Fruit fly (Drosophila melanogaster) whole organism, prepupa: Measurements from ENCODE around the gene ova.

Experiments
- CG10669 ChIP-seq: fragments of 200-800 bp; sonication (Bioruptor generic); optimal IDR thresholded peaks from 3 replicates; lab custom pipeline; 2018; ENCODE audit warnings: missing biosample characterization, mild to moderate bottlenecking, missing genetic modification characterization, moderate library complexity
- CG11762 ChIP-seq: fragments of 200-800 bp; sonication (Bioruptor generic); optimal IDR thresholded peaks from 3 replicates; lab custom pipeline; 2016; ENCODE audit warnings: missing biosample characterization, missing genetic modification characterization; ENCODE audit not compliant: insufficient read depth
- CG11902 ChIP-seq: fragments of 200-800 bp; sonication (Bioruptor generic); optimal IDR thresholded peaks from 3 replicates; lab custom pipeline; 2016; ENCODE audit warnings: missing biosample characterization, missing genetic modification characterization
- CG1621 ChIP-seq: fragments of 200-800 bp; sonication (Bioruptor generic); optimal IDR thresholded peaks from 3 replicates; lab custom pipeline; 2018; ENCODE audit warnings: missing biosample characterization, mild to moderate bottlenecking, missing genetic modification characterization
- CG3032 ChIP-seq: fragments of 200-800 bp; optimal IDR thresholded peaks from 2 replicates; lab custom pipeline; 2019; ENCODE audit warnings: missing biosample characterization, mild to moderate bottlenecking, missing genetic modification characterization, moderate library complexity
- CG31627 ChIP-seq: fragments of 200-800 bp; sonication (Bioruptor generic); optimal IDR thresholded peaks from 3 replicates; lab custom pipeline; 2016; ENCODE audit warnings: missing biosample characterization, missing genetic modification characterization
- CG32006 ChIP-seq: fragments of 200-800 bp; sonication (Bioruptor generic); optimal IDR thresholded peaks from 3 replicates; lab custom pipeline; 2017; ENCODE audit warnings: missing biosample characterization, mild to moderate bottlenecking, missing genetic modification characterization
- CG6163 ChIP-seq: fragments of 200-800 bp; sonication (Bioruptor generic); IDR thresholded peaks from 3 replicates; pipeline ENCODE4 v1.3.6; 2022; ENCODE audit warnings: missing biosample characterization, missing genetic modification characterization
- CG6276 ChIP-seq: fragments of 200-800 bp; sonication (Bioruptor generic); optimal IDR thresholded peaks from 2 replicates; lab custom pipeline; 2017; ENCODE audit warnings: missing biosample characterization, mild to moderate bottlenecking, missing genetic modification characterization
- CG6854 ChIP-seq: fragments of 200-800 bp; sonication (Bioruptor generic); optimal IDR thresholded peaks from 2 replicates; lab custom pipeline; 2017; ENCODE audit warnings: missing biosample characterization, mild to moderate bottlenecking, missing genetic modification characterization
- CG7368 ChIP-seq: fragments of 200-800 bp; sonication (Bioruptor generic); optimal IDR thresholded peaks from 3 replicates; lab custom pipeline; 2016; ENCODE audit warnings: missing biosample characterization, missing genetic modification characterization
- CG8319 ChIP-seq: fragments of 200-800 bp; sonication (Bioruptor generic); optimal IDR thresholded peaks from 3 replicates; lab custom pipeline; 2016; ENCODE audit warnings: missing biosample characterization, missing genetic modification characterization
- Eip75B ChIP-seq: fragments of 200-800 bp; sonication (Bioruptor generic); optimal IDR thresholded peaks from 3 replicates; lab custom pipeline; 2016; ENCODE audit warnings: missing biosample characterization, missing genetic modification characterization
- Eip78C ChIP-seq: fragments of 200-800 bp; sonication (Bioruptor generic); peaks from one replicate; lab custom pipeline; 2016; ENCODE audit warnings: missing biosample characterization, missing genetic modification characterization
- Ets21C ChIP-seq: fragments of 200-800 bp; sonication (Bioruptor generic); optimal IDR thresholded peaks from 3 replicates; lab custom pipeline; 2016; ENCODE audit warnings: missing biosample characterization, missing genetic modification characterization
- Ets96B ChIP-seq: fragments of 200-800 bp; optimal IDR thresholded peaks from 2 replicates; lab custom pipeline; 2019; ENCODE audit warnings: missing biosample characterization, mild to moderate bottlenecking, missing genetic modification characterization, moderate library complexity
- Gug ChIP-seq: fragments of 200-800 bp; sonication (Bioruptor generic); IDR thresholded peaks from 2 replicates; pipeline ENCODE4 v1.3.6; 2022; ENCODE audit warnings: missing biosample characterization, missing genetic modification characterization
- Hr38 ChIP-seq: sonication (Bioruptor generic); optimal IDR thresholded peaks from 2 replicates; lab custom pipeline; 2016; ENCODE audit warnings: missing biosample characterization, missing genetic modification characterization
- Hr39 ChIP-seq: fragments of 200-800 bp; sonication (Bioruptor generic); optimal IDR thresholded peaks from 2 replicates; lab custom pipeline; 2016; ENCODE audit warnings: missing biosample characterization, missing genetic modification characterization
- OdsH ChIP-seq: fragments of 200-800 bp; sonication (Bioruptor generic); optimal IDR thresholded peaks from 3 replicates; lab custom pipeline; 2016; ENCODE audit warnings: missing biosample characterization, missing genetic modification characterization
- Smox ChIP-seq: fragments of 200-800 bp; sonication (Bioruptor generic); optimal IDR thresholded peaks from 3 replicates; lab custom pipeline; 2016; ENCODE audit warnings: missing biosample characterization, missing genetic modification characterization
- Sox14 ChIP-seq: fragments of 200-800 bp; sonication (Bioruptor generic); optimal IDR thresholded peaks from 3 replicates; lab custom pipeline; 2016; ENCODE audit warnings: missing biosample characterization, missing genetic modification characterization
- Sox15 ChIP-seq: fragments of 200-800 bp; sonication (Bioruptor generic); optimal IDR thresholded peaks from 3 replicates; lab custom pipeline; 2016; ENCODE audit warnings: missing biosample characterization, missing genetic modification characterization
- acj6 ChIP-seq: fragments of 200-800 bp; sonication (Bioruptor generic); optimal IDR thresholded peaks from 3 replicates; lab custom pipeline; 2016; ENCODE audit warnings: missing biosample characterization, missing genetic modification characterization
- esn ChIP-seq: fragments of 200-800 bp; sonication (Bioruptor generic); optimal IDR thresholded peaks from 2 replicates; lab custom pipeline; 2016; ENCODE audit warnings: missing biosample characterization, mild to moderate bottlenecking, missing genetic modification characterization, moderate library complexity
- fd59A ChIP-seq: fragments of 200-800 bp; sonication (Bioruptor generic); optimal IDR thresholded peaks from 2 replicates; lab custom pipeline; 2017; ENCODE audit warnings: missing biosample characterization, mild to moderate bottlenecking, missing genetic modification characterization, missing genetic modification reagents
- fd85E ChIP-seq: fragments of 200-800 bp; sonication (Bioruptor generic); optimal IDR thresholded peaks from 3 replicates; lab custom pipeline; 2016; ENCODE audit warnings: missing biosample characterization, missing genetic modification characterization
- fkh ChIP-seq: fragments of 200-800 bp; sonication (Bioruptor generic); optimal IDR thresholded peaks from 3 replicates; lab custom pipeline; 2017; ENCODE audit warnings: missing biosample characterization, mild to moderate bottlenecking, missing genetic modification characterization, moderate library complexity
- lz ChIP-seq: fragments of 200-800 bp; sonication (Bioruptor generic); optimal IDR thresholded peaks from 3 replicates; lab custom pipeline; 2016; ENCODE audit warnings: missing biosample characterization, missing genetic modification characterization
- spab ChIP-seq: fragments of 200-800 bp; sonication (Bioruptor generic); optimal IDR thresholded peaks from 2 replicates; lab custom pipeline; 2017; ENCODE audit warnings: missing biosample characterization, mild to moderate bottlenecking, missing genetic modification characterization, missing genetic modification reagents
- ss ChIP-seq, 2 experiments: fragments of 200-800 bp; sonication (Bioruptor generic); optimal IDR thresholded peaks; 2 replicates in 1 of 2; 3 replicates in 1 of 2; lab custom pipeline; 2017 to 2018; ENCODE audit warnings: mild to moderate bottlenecking in 2 of 2, missing biosample characterization in 2 of 2, missing genetic modification characterization in 2 of 2, moderate library complexity in 1 of 2
- svp ChIP-seq: fragments of 200-800 bp; sonication (Bioruptor generic); peaks from one replicate; lab custom pipeline; 2016; ENCODE audit warnings: missing biosample characterization, missing genetic modification characterization
- topi ChIP-seq: fragments of 200-800 bp; sonication (Bioruptor generic); optimal IDR thresholded peaks from 3 replicates; lab custom pipeline; 2016; ENCODE audit warnings: missing biosample characterization, missing genetic modification characterization
- vri ChIP-seq: fragments of 200-800 bp; sonication (Bioruptor generic); optimal IDR thresholded peaks from 3 replicates; lab custom pipeline; 2016; ENCODE audit warnings: missing biosample characterization, mild to moderate bottlenecking, missing genetic modification characterization

ova gene

dm6 chr2L:10220501-10221386 lies 10.7 kb downstream of the ova start, which contains the start of the genes Npc1a and Prosalpha6 (continued):
- TF ChIP-seq acj6 (GFP tag; lab: Kevin White, UChicago) (no peak), CG32006 (GFP tag; lab: Kevin White, UChicago) (no peak), CG8319 (GFP tag; lab: Kevin White, UChicago) (no peak), topi (GFP tag; lab: Kevin White, UChicago) (no peak), CG11762 (GFP tag; lab: Kevin White, UChicago) (no peak), CG7368 (GFP tag; lab: Kevin White, UChicago) (no peak), CG6276 (no peak), CG11902 (GFP tag; lab: Kevin White, UChicago) (no peak), CG31627 (GFP tag; lab: Kevin White, UChicago) (peak; percentile 19), Sox15 (GFP tag; lab: Kevin White, UChicago) (no peak), spab (GFP tag; lab: Kevin White, UChicago) (no peak), CG6163 (no peak), Ets21C (GFP tag; lab: Kevin White, UChicago) (no peak), Eip78C (GFP tag; lab: Kevin White, UChicago) (peak; percentile 76), CG10669 (GFP tag; lab: Kevin White, UChicago) (no peak), fd59A (GFP tag; lab: Kevin White, UChicago) (no peak), lz (GFP tag; lab: Kevin White, UChicago) (peak; percentile 21), ss (GFP tag; optimal IDR thresholded peaks at IDR 0.05; lab: Kevin White, UChicago) (no peak), fkh (GFP tag; lab: Kevin White, UChicago) (peak; percentile 15), Smox (GFP tag; lab: Kevin White, UChicago) (no peak), Hr39 (GFP tag; lab: Kevin White, UChicago) (no peak), fd85E (no peak), CG3032 (tag; lab: Kevin White, UChicago) (peak; percentile 18), CG6854 (no peak), OdsH (no peak), Eip75B (GFP tag; lab: Kevin White, UChicago) (no peak)
- TF ChIP-seq, all 60 proteins: peak for 12

DNA sequence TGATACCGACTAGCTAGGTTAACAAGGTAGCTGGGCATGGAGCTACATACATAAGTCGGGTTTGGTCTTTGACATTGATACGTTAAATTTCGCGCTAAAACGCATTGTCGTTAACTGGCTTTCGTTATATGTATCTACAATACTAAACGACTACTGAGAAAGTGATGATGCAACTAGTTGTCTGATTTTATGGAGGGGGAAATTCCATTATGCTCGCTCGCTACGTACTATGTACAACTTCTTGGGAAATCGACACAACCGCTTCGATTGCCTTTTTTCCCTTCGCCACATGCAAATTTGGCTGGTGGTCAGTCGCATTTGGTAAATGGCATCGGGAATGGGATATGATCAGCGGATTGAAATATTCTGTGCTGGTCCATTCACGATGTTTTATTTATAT lies 11.5 kb downstream of the ova start:
- TF ChIP-seq Sox15 (GFP tag; lab: Kevin White, UChicago) (no peak), fkh (GFP tag; lab: Kevin White, UChicago) (peak; percentile 6)

DNA sequence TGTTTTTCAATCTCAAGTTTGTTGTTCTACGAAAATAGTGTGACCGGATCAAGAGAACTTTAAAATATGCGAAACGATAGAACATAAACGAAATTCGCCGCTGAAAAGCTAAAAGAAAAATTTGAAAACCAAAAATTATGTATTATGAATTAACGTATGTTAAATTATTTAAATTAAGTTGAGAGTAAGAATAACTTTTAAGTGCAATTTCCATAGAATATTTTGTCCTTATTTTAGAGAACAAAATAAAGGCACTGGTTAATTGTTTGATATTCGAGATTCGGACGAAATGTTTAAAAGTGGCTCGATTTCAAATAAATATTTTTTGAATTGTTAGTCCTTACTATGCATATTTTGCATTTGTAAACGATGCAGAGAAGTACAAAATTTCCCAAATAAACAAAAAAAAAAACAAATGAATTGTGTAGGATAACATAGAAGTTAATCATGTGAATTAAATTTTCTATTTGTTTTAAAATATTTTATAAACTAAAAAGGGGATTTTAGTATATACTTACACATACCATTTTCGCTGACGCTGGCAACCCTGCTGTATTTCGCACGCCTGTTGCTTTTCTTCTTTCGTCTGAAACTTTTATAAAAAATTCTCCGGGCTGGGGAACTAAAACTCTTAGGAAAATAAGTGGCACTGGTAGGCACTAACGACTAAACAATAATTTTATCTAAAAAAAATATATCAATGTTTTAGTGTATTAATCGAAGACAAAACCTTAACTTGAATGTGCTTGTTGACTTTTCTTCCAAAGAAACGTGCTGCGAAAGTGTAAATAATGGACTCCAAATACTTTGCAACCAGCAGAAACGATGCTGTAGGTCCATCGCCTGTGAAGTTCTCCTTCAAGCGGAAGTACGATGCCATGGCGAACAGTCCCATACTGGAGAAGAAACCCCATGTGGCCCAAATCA lies 20.6 kb downstream of the ova start, which contains the start of the genes CG5727 and ath:
CG5727 (minus strand) TSS at position 51 of the 927 bp plus-strand sequence.
ath (plus strand) TSS at position 513 of the 927 bp plus-strand sequence.
- TF ChIP-seq Hr39 (GFP tag; lab: Kevin White, UChicago): no peak
- peak; percentile 71 for TF ChIP-seq Eip78C (GFP tag; lab: Kevin White, UChicago)
- TF ChIP-seq fkh (GFP tag; lab: Kevin White, UChicago): peak; percentile 73
- TF ChIP-seq OdsH: no peak
- peak; percentile 0 for TF ChIP-seq CG11762 (GFP tag; lab: Kevin White, UChicago)
- TF ChIP-seq CG1621: no peak
- TF ChIP-seq CG10669 (GFP tag; lab: Kevin White, UChicago): no peak
- TF ChIP-seq spab (GFP tag; lab: Kevin White, UChicago): no peak
- TF ChIP-seq CG8319 (GFP tag; lab: Kevin White, UChicago): no peak
- TF ChIP-seq fd85E: no peak
- TF ChIP-seq Gug (GFP tag; lab: Robert Waterston, UW): no peak
- no peak for TF ChIP-seq Ets96B (tag; lab: Kevin White, UChicago)
- no peak for TF ChIP-seq Sox14 (GFP tag; lab: Kevin White, UChicago)
- peak; percentile 18 for TF ChIP-seq esn (GFP tag; lab: Kevin White, UChicago)
- TF ChIP-seq CG3032 (tag; lab: Kevin White, UChicago): peak; percentile 44
- TF ChIP-seq svp (GFP tag; lab: Kevin White, UChicago): no peak
- no peak for TF ChIP-seq vri (GFP tag; lab: Kevin White, UChicago)
- TF ChIP-seq Hr38 (GFP tag; lab: Kevin White, UChicago): no peak
- TF ChIP-seq, all 60 proteins: peak for 5
